Worm (Caenorhabditis elegans) whole organism, L1 larva: ENCODE results near the gene wdr-31.

Experiments
- fkh-10 ChIP-seq: sonication (generic microtip); optimal IDR thresholded peaks from 2 replicates; lab custom pipeline; 2017; ENCODE audit warnings: missing biosample characterization, missing genetic modification reagents, missing genetic modification characterization
- nhr-11 ChIP-seq: fragments of 150-350 bp; optimal IDR thresholded peaks from 2 replicates; lab custom pipeline; 2014; ENCODE audit warnings: missing biosample characterization, missing genetic modification characterization
- ztf-11 ChIP-seq, 2 experiments: sonication (generic microtip); optimal IDR thresholded peaks; 2 replicates each; lab custom pipeline; 2016 to 2017; ENCODE audit warnings: missing genetic modification characterization in 2 of 2, missing biosample characterization in 1 of 2, missing compliant biosample characterization in 1 of 2

ce11 chrII:2742251-2742650 lies 7.2 kb upstream of the wdr-31 start, which contains the start of gene T05A8.7:
- TF ChIP-seq fkh-10 (GFP tag; lab: Kevin White, UChicago) = no peak
- TF ChIP-seq nhr-11 = no peak
- TF ChIP-seq ztf-11 (tag; optimal IDR thresholded peaks at IDR 0.05; lab: Kevin White, UChicago) = no peak
